Worm (Caenorhabditis elegans) whole organism, L1 larva: ENCODE data around the gene R57.2.

Experiments used
- blmp-1 ChIP-seq: fragments of 150-350 bp; optimal IDR thresholded peaks from 2 replicates; lab custom pipeline; 2014; ENCODE audit warnings: missing biosample characterization, missing genetic modification characterization
- elt-2 ChIP-seq: sonication (generic microtip); optimal IDR thresholded peaks from 2 replicates; lab custom pipeline; 2016; ENCODE audit warnings: missing genetic modification characterization, mild to moderate bottlenecking, inconsistent platforms, missing compliant biosample characterization, missing genetic modification reagents
- elt-3 ChIP-seq, 6 experiments: fragments of 150-350 bp in 1 of 6; sonication (generic microtip); optimal IDR thresholded peaks; 2 replicates each; lab custom pipeline; 2017 to 2018; ENCODE audit warnings: missing biosample characterization in 6 of 6, missing genetic modification characterization in 6 of 6, inconsistent platforms in 1 of 6
- lin-13 ChIP-seq: fragments of 150-350 bp; optimal IDR thresholded peaks from 2 replicates; lab custom pipeline; 2014; ENCODE audit warnings: missing biosample characterization, missing genetic modification reagents, missing genetic modification characterization
- lin-39 ChIP-seq: fragments of 150-350 bp; optimal IDR thresholded peaks from 2 replicates; lab custom pipeline; 2014; ENCODE audit warnings: missing biosample characterization, missing genetic modification reagents, missing genetic modification characterization
- mab-9 ChIP-seq: fragments of 200-800 bp; sonication (Bioruptor generic); IDR thresholded peaks from 2 replicates; pipeline ENCODE4 v1.3.6; 2022; ENCODE audit warnings: missing genetic modification reagents, missing genetic modification characterization, missing compliant biosample characterization
- mep-1 ChIP-seq: fragments of 150-350 bp; optimal IDR thresholded peaks from 2 replicates; lab custom pipeline; 2014; ENCODE audit warnings: missing biosample characterization, missing genetic modification characterization
- nhr-237 ChIP-seq: fragments of 150-350 bp; optimal IDR thresholded peaks from 2 replicates; lab custom pipeline; 2014; ENCODE audit warnings: missing biosample characterization, missing genetic modification characterization
- snpc-4 ChIP-seq: fragments of 150-350 bp; optimal IDR thresholded peaks from 2 replicates; lab custom pipeline; 2014; ENCODE audit warnings: missing biosample characterization, missing genetic modification characterization
- snu-23 ChIP-seq: sonication (generic microtip); optimal IDR thresholded peaks from 2 replicates; lab custom pipeline; 2016; ENCODE audit warnings: missing genetic modification characterization, missing compliant biosample characterization
- unc-130 ChIP-seq: fragments of 150-350 bp; optimal IDR thresholded peaks from 2 replicates; lab custom pipeline; 2017; ENCODE audit warnings: missing biosample characterization, missing genetic modification characterization, inconsistent platforms
- unc-62 ChIP-seq: fragments of 150-350 bp; optimal IDR thresholded peaks from 2 replicates; lab custom pipeline; 2014; ENCODE audit warnings: missing biosample characterization, missing genetic modification reagents, missing genetic modification characterization
- ztf-4 ChIP-seq: fragments of 150-350 bp; optimal IDR thresholded peaks from 2 replicates; lab custom pipeline; 2014; ENCODE audit warnings: missing biosample characterization, missing genetic modification characterization

ce11 chrX:348141-348540 lies 51.1 kb downstream of the R57.2 start:
- TF ChIP-seq snpc-4 (tag; lab: Kevin White, UChicago), result no peak
- TF ChIP-seq lin-39 (tag; lab: Kevin White, UChicago), result no peak
- no peak for TF ChIP-seq unc-62 (GFP tag; lab: Kevin White, UChicago)
- peak; percentile 31 for TF ChIP-seq mep-1 (tag; lab: Kevin White, UChicago)
- peak; percentile 51 for TF ChIP-seq snu-23
- no peak for TF ChIP-seq mab-9
- TF ChIP-seq unc-130 (tag; lab: Kevin White, UChicago), result no peak
- TF ChIP-seq nhr-237 (tag; lab: Kevin White, UChicago), result no peak
- no peak for TF ChIP-seq elt-2
- TF ChIP-seq blmp-1 (tag; lab: Kevin White, UChicago), result peak; percentile 34
- TF ChIP-seq lin-13, result no peak
- no peak for TF ChIP-seq elt-3 (tag; optimal IDR thresholded peaks at IDR 0.05; lab: Kevin White, UChicago)
- no peak for TF ChIP-seq ztf-4 (tag; lab: Kevin White, UChicago)
